Fruit fly (Drosophila melanogaster): ENCODE results near the gene CG18417.
A peak's percentile ranks its signal among the peaks of the same experiment; 100 is the strongest.

Gene CG18417

dm6 chr3L:7423517-7423916 is 23.6 kb downstream of the CG18417 start, which contains the start of gene CG42458 (continued):
- TF ChIP-seq CG8290 (GFP tag; optimal IDR thresholded peaks at IDR 0.05) (no peak), CG8290 (tag; optimal IDR thresholded peaks at IDR 0.05) (peak in 1 of 2 experiments; percentile 29), CG7987 (GFP tag; optimal IDR thresholded peaks at IDR 0.05) (no peak), NK7.1 (GFP tag; optimal IDR thresholded peaks at IDR 0.05) (no peak), peb (GFP tag; IDR thresholded peaks at IDR 0.05) (no peak), Adf1 (GFP tag; IDR thresholded peaks at IDR 0.05) (peak; percentile 38; the same call in 1 of the 2 replicates), CG17359 (tag; optimal IDR thresholded peaks at IDR 0.05) (no peak), ro (GFP tag; IDR thresholded peaks at IDR 0.05) (no peak), Gug (GFP tag; IDR thresholded peaks at IDR 0.05) (no peak), abd-A (tag; optimal IDR thresholded peaks at IDR 0.05) (peak; percentile 94), E2f2 (GFP tag; IDR thresholded peaks at IDR 0.05) (no peak), CG16813 (GFP tag; IDR thresholded peaks at IDR 0.05; ENCODE audit: partially characterized antibody) (no peak), HLH54F (GFP tag; optimal IDR thresholded peaks at IDR 0.05) (no peak), B-H1 (GFP tag; IDR thresholded peaks at IDR 0.05) (no peak), Nf-YB (GFP tag; optimal IDR thresholded peaks at IDR 0.05) (peak; percentile 54), sima (GFP tag; optimal IDR thresholded peaks at IDR 0.05) (no peak), CG4820 (GFP tag; optimal IDR thresholded peaks at IDR 0.05) (no peak), Rfx (GFP tag; IDR thresholded peaks at IDR 0.05) (peak; percentile 46), zen2 (GFP tag; IDR thresholded peaks at IDR 0.05; ENCODE audit: partially characterized antibody) (no peak), CG13894 (tag; optimal IDR thresholded peaks at IDR 0.05) (peak; percentile 84), Dip3 (GFP tag; optimal IDR thresholded peaks at IDR 0.05) (no peak), sug (tag; optimal IDR thresholded peaks at IDR 0.05) (no peak), CG12769 (tag; optimal IDR thresholded peaks at IDR 0.05) (peak; percentile 35), CG8765 (GFP tag; IDR thresholded peaks at IDR 0.05) (no peak), CG15514 (GFP tag; optimal IDR thresholded peaks at IDR 0.05) (no peak), CG10543 (GFP tag; optimal IDR thresholded peaks at IDR 0.05) (peak; percentile 43), bowl (GFP tag; IDR thresholded peaks at IDR 0.05) (no peak), CG10431 (GFP tag; optimal IDR thresholded peaks at IDR 0.05) (no peak), emc (GFP tag; optimal IDR thresholded peaks at IDR 0.05) (no peak), nom (GFP tag; optimal IDR thresholded peaks at IDR 0.05) (no peak), CG17361 (GFP tag; IDR thresholded peaks at IDR 0.05) (no peak), run (tag; optimal IDR thresholded peaks at IDR 0.05) (no peak), Hr78 (GFP tag; optimal IDR thresholded peaks at IDR 0.05) (no peak), dmrt11E (tag; optimal IDR thresholded peaks at IDR 0.05) (no peak), scrt (GFP tag; optimal IDR thresholded peaks at IDR 0.05) (peak; percentile 6), jing (GFP tag; optimal IDR thresholded peaks at IDR 0.05) (no peak), zen (tag; optimal IDR thresholded peaks at IDR 0.05) (no peak), Jarid2 (GFP tag; optimal IDR thresholded peaks at IDR 0.05) (peak; percentile 63), CG10654 (GFP tag; optimal IDR thresholded peaks at IDR 0.05) (no peak), sqz (GFP tag; optimal IDR thresholded peaks at IDR 0.05) (peak; percentile 54), hth (optimal IDR thresholded peaks at IDR 0.05) (no peak), CG13123 (GFP tag; optimal IDR thresholded peaks at IDR 0.05) (no peak), btn (GFP tag; optimal IDR thresholded peaks at IDR 0.05) (no peak), CG11560 (tag; IDR thresholded peaks at IDR 0.05) (no peak), gsb (GFP tag; IDR thresholded peaks at IDR 0.05) (no peak), CG2875 (GFP tag; optimal IDR thresholded peaks at IDR 0.05) (no peak), CG32767 (GFP tag; IDR thresholded peaks at IDR 0.05) (no peak), CG11504 (tag; optimal IDR thresholded peaks at IDR 0.05) (peak; percentile 72), CG16779 (GFP tag; IDR thresholded peaks at IDR 0.05) (no peak), CG7839 (tag; optimal IDR thresholded peaks at IDR 0.05) (no peak), seq (GFP tag; IDR thresholded peaks at IDR 0.05) (peak; percentile 7; the same call in 1 of the 2 replicates), Kr (GFP tag; optimal IDR thresholded peaks at IDR 0.05) (no peak)

Measured in whole organism, embryonic.